Fruit fly (Drosophila melanogaster) whole organism, embryonic: Measurements from ENCODE around the gene CG5986.

Experiments used
- bowl ChIP-seq: fragments of 200-800 bp; sonication (Bioruptor generic); IDR thresholded peaks from 2 replicates; pipeline ENCODE4 v1.3.6; 2022; ENCODE audit warnings: missing biosample characterization, missing genetic modification characterization
- ewg ChIP-seq: fragments of 200-800 bp; sonication (Bioruptor generic); optimal IDR thresholded peaks from 3 replicates; lab custom pipeline; 2017; ENCODE audit warnings: mild to moderate bottlenecking, missing biosample characterization, missing genetic modification reagents, missing genetic modification characterization
- eyg ChIP-seq: fragments of 200-800 bp; sonication (Bioruptor generic); optimal IDR thresholded peaks from 3 replicates; lab custom pipeline; 2016; ENCODE audit warnings: missing biosample characterization, missing genetic modification characterization
- gt ChIP-seq: fragments of 200-800 bp; sonication (Bioruptor generic); IDR thresholded peaks from 2 replicates; pipeline ENCODE4 v1.3.6; 2022; ENCODE audit warnings: missing biosample characterization, missing genetic modification characterization

DNA sequence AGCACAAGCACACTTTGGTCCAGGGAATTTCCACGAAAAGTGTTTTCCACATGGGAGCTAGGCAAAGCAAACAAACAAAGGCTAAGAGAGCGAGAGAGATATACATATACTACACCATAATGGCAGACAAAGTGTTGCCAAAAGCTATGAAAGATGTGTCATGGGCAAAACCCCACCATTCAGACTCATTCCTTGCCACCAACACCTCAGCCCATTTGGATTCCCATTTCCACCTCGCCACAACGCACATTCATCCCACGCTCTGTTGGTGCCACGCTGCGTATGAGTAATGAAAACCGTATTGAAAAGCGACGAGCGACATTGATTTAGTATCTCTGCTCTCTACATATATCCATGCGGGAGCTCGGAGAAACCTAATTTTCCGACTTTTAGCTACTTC is 38.7 kb upstream of the CG5986 start:
- TF ChIP-seq eyg: no peak
- no peak for TF ChIP-seq gt
- no peak for TF ChIP-seq ewg (GFP tag; lab: Kevin White, UChicago)
- TF ChIP-seq bowl (GFP tag; lab: Robert Waterston, UW): no peak
